Worm (Caenorhabditis elegans) whole organism, L1 larva: Measurements from ENCODE around the gene stim-1.

ENCODE experiments used
- C16A3.4 ChIP-seq: fragments of 150-350 bp; optimal IDR thresholded peaks from 2 replicates; lab custom pipeline; 2014; ENCODE audit warnings: missing biosample characterization, missing genetic modification characterization
- C34B4.2 ChIP-seq: sonication (generic microtip); optimal IDR thresholded peaks from 2 replicates; lab custom pipeline; 2017; ENCODE audit warnings: mild to moderate bottlenecking, missing genetic modification characterization, missing compliant biosample characterization
- aha-1 ChIP-seq: fragments of 150-350 bp; optimal IDR thresholded peaks from 2 replicates; lab custom pipeline; 2014; ENCODE audit warnings: missing biosample characterization, missing genetic modification characterization
- alr-1 ChIP-seq: fragments of 200-800 bp; sonication (Bioruptor generic); optimal IDR thresholded peaks from 2 replicates; lab custom pipeline; 2018; ENCODE audit warnings: borderline replicate concordance, mild to moderate bottlenecking, missing genetic modification characterization, missing compliant biosample characterization
- aly-2 ChIP-seq: fragments of 150-350 bp; optimal IDR thresholded peaks from 2 replicates; lab custom pipeline; 2014; ENCODE audit warnings: missing biosample characterization, missing genetic modification characterization
- ama-1 ChIP-seq: fragments of 150-350 bp; optimal IDR thresholded peaks from 2 replicates; lab custom pipeline; 2014
- blmp-1 ChIP-seq: fragments of 150-350 bp; optimal IDR thresholded peaks from 2 replicates; lab custom pipeline; 2014; ENCODE audit warnings: missing biosample characterization, missing genetic modification characterization
- ceh-63 ChIP-seq: fragments of 200-800 bp; sonication (Bioruptor generic); optimal IDR thresholded peaks from 2 replicates; lab custom pipeline; 2018; ENCODE audit warnings: mild to moderate bottlenecking, missing genetic modification characterization, missing compliant biosample characterization
- ceh-82 ChIP-seq, 3 experiments: fragments of 150-350 bp in 1 of 3; sonication (generic microtip) in 2 of 3; optimal IDR thresholded peaks; 2 replicates each; lab custom pipeline; 2014 to 2017; ENCODE audit warnings: missing biosample characterization in 3 of 3, missing genetic modification characterization in 3 of 3
- ceh-90 ChIP-seq: sonication (generic microtip); optimal IDR thresholded peaks from 2 replicates; lab custom pipeline; 2016; ENCODE audit warnings: missing genetic modification characterization, missing compliant biosample characterization
- dpl-1 ChIP-seq, 3 experiments: fragments of 150-350 bp in 2 of 3; sonication (generic microtip) in 1 of 3; optimal IDR thresholded peaks; 2 replicates each; lab custom pipeline; 2014 to 2017; ENCODE audit warnings: missing biosample characterization in 3 of 3, missing genetic modification characterization in 3 of 3, missing genetic modification reagents in 3 of 3
- dsc-1 ChIP-seq: sonication (generic microtip); optimal IDR thresholded peaks from 2 replicates; lab custom pipeline; 2016; ENCODE audit warnings: mild to moderate bottlenecking, missing genetic modification characterization, missing compliant biosample characterization
- efl-1 ChIP-seq, 4 experiments: fragments of 150-350 bp; optimal IDR thresholded peaks in 3 of 4; peaks in 1 of 4; 1 replicate in 1 of 4; 2 replicates in 3 of 4; lab custom pipeline; 2014; ENCODE audit warnings: missing biosample characterization in 2 of 4, missing genetic modification characterization in 2 of 4, missing genetic modification reagents in 2 of 4
- egl-13 ChIP-seq: sonication (generic microtip); optimal IDR thresholded peaks from 2 replicates; lab custom pipeline; 2016; ENCODE audit warnings: missing genotype, missing genetic modification reagents, missing genetic modification characterization, missing compliant biosample characterization
- egl-27 ChIP-seq, 2 experiments: fragments of 150-350 bp in 1 of 2; sonication (generic microtip); optimal IDR thresholded peaks; 3 replicates each; lab custom pipeline; 2017 to 2018; ENCODE audit warnings: missing biosample characterization in 2 of 2, missing genetic modification characterization in 2 of 2, missing genetic modification reagents in 2 of 2
- fos-1 ChIP-seq: fragments of 150-350 bp; optimal IDR thresholded peaks from 2 replicates; lab custom pipeline; 2014; ENCODE audit warnings: missing biosample characterization, missing genetic modification characterization
- grh-1 ChIP-seq: fragments of 200-800 bp; sonication (Bioruptor generic); IDR thresholded peaks from 2 replicates; pipeline ENCODE4 v1.3.6; 2022; ENCODE audit warnings: missing genetic modification reagents, missing genetic modification characterization, missing compliant biosample characterization
- hpl-2 ChIP-seq: fragments of 150-350 bp; optimal IDR thresholded peaks from 2 replicates; lab custom pipeline; 2014; ENCODE audit warnings: missing biosample characterization, missing genetic modification reagents, missing genetic modification characterization
- jun-1 ChIP-seq: fragments of 150-350 bp; optimal IDR thresholded peaks from 2 replicates; lab custom pipeline; 2014; ENCODE audit warnings: missing biosample characterization, missing genetic modification reagents, missing genetic modification characterization
- lin-35 ChIP-seq, 2 experiments: fragments of 150-350 bp; optimal IDR thresholded peaks; 2 replicates each; lab custom pipeline; 2014; ENCODE audit warnings: missing biosample characterization in 2 of 2, missing genetic modification characterization in 2 of 2, missing genetic modification reagents in 2 of 2
- lsy-2 ChIP-seq, 2 experiments: fragments of 150-350 bp; optimal IDR thresholded peaks; 2 replicates each; lab custom pipeline; 2014; ENCODE audit warnings: missing biosample characterization in 2 of 2, missing genetic modification characterization in 2 of 2
- mab-9 ChIP-seq: fragments of 200-800 bp; sonication (Bioruptor generic); IDR thresholded peaks from 2 replicates; pipeline ENCODE4 v1.3.6; 2022; ENCODE audit warnings: missing genetic modification reagents, missing genetic modification characterization, missing compliant biosample characterization
- mef-2 ChIP-seq: fragments of 150-350 bp; optimal IDR thresholded peaks from 2 replicates; lab custom pipeline; 2014; ENCODE audit warnings: missing biosample characterization, missing genetic modification characterization
- nhr-19 ChIP-seq: fragments of 200-800 bp; sonication (Bioruptor generic); conservative IDR thresholded peaks from 2 replicates; pipeline ENCODE4 v1.3.6; 2022; ENCODE audit warnings: missing genetic modification characterization, missing compliant biosample characterization
- nhr-20 ChIP-seq: sonication (generic microtip); optimal IDR thresholded peaks from 2 replicates; lab custom pipeline; 2016; ENCODE audit warnings: mild to moderate bottlenecking, missing genetic modification characterization, missing compliant biosample characterization
- nhr-71 ChIP-seq: sonication (generic microtip); optimal IDR thresholded peaks from 2 replicates; lab custom pipeline; 2016; ENCODE audit warnings: mild to moderate bottlenecking, missing genetic modification characterization, moderate library complexity, missing compliant biosample characterization
- nhr-76 ChIP-seq: sonication (generic microtip); optimal IDR thresholded peaks from 2 replicates; lab custom pipeline; 2017; ENCODE audit warnings: missing biosample characterization, missing genetic modification characterization
- nhr-77 ChIP-seq: fragments of 150-350 bp; optimal IDR thresholded peaks from 2 replicates; lab custom pipeline; 2014; ENCODE audit warnings: missing biosample characterization, missing genetic modification characterization
- nhr-90 ChIP-seq: sonication (generic microtip); optimal IDR thresholded peaks from 2 replicates; lab custom pipeline; 2016; ENCODE audit warnings: mild to moderate bottlenecking, missing genetic modification characterization, missing compliant biosample characterization; ENCODE audit not compliant: poor library complexity
- skn-1 ChIP-seq: fragments of 150-350 bp; optimal IDR thresholded peaks from 2 replicates; lab custom pipeline; 2014; ENCODE audit warnings: missing biosample characterization, missing genetic modification characterization
- snu-23 ChIP-seq: sonication (generic microtip); optimal IDR thresholded peaks from 2 replicates; lab custom pipeline; 2016; ENCODE audit warnings: missing genetic modification characterization, missing compliant biosample characterization
- sox-4 ChIP-seq: sonication (generic microtip); optimal IDR thresholded peaks from 2 replicates; lab custom pipeline; 2016; ENCODE audit warnings: missing genetic modification characterization, missing compliant biosample characterization
- sup-37 ChIP-seq: fragments of 200-800 bp; sonication (Bioruptor generic); optimal IDR thresholded peaks from 2 replicates; lab custom pipeline; 2018; ENCODE audit warnings: mild to moderate bottlenecking, missing genetic modification characterization, missing compliant biosample characterization
- swsn-7 ChIP-seq: sonication (generic microtip); optimal IDR thresholded peaks from 2 replicates; lab custom pipeline; 2016; ENCODE audit warnings: missing genetic modification characterization, missing compliant biosample characterization
- tbx-2 ChIP-seq: sonication (generic microtip); optimal IDR thresholded peaks from 2 replicates; lab custom pipeline; 2016; ENCODE audit warnings: missing genetic modification characterization, missing compliant biosample characterization
- unc-98 ChIP-seq: fragments of 200-800 bp; sonication (Bioruptor generic); IDR thresholded peaks from 2 replicates; pipeline ENCODE4 v1.3.6; 2022; ENCODE audit warnings: missing genetic modification characterization, missing compliant biosample characterization
- vab-15 ChIP-seq: sonication (generic microtip); optimal IDR thresholded peaks from 2 replicates; lab custom pipeline; 2017; ENCODE audit warnings: missing genotype, mild to moderate bottlenecking, missing genetic modification characterization, missing compliant biosample characterization

Gene stim-1

ce11 chrIII:432988-433387, 14.4 kb upstream of the stim-1 start (continued):
- TF ChIP-seq nhr-71, result peak; percentile 62
- TF ChIP-seq vab-15, result no peak
- TF ChIP-seq egl-27 (tag; optimal IDR thresholded peaks at IDR 0.05; lab: Kevin White, UChicago), result peak in 1 of 2 experiments; percentile 37
- TF ChIP-seq ceh-82 (tag; optimal IDR thresholded peaks at IDR 0.05; lab: Kevin White, UChicago), result peak; percentile 38 to 43 (median 40)
- no peak for TF ChIP-seq egl-13 (tag; lab: Kevin White, UChicago)
- peak; percentile 17 for TF ChIP-seq dsc-1 (tag; lab: Kevin White, UChicago)
- peak; percentile 61 for TF ChIP-seq nhr-20
- peak; percentile 49 for TF ChIP-seq nhr-90 (tag; lab: Kevin White, UChicago)
- TF ChIP-seq grh-1 (GFP tag; lab: Robert Waterston, UW), result peak; percentile 78
- peak; percentile 57 for TF ChIP-seq skn-1 (tag; lab: Kevin White, UChicago)
- TF ChIP-seq swsn-7 (tag; lab: Kevin White, UChicago), result peak; percentile 42
- no peak for TF ChIP-seq aha-1 (tag; lab: Kevin White, UChicago)
- TF ChIP-seq jun-1 (tag; lab: Kevin White, UChicago), result peak; percentile 58
- TF ChIP-seq snu-23 (GFP tag; lab: Kevin White, UChicago), result peak; percentile 62
- no peak for TF ChIP-seq unc-98 (GFP tag; lab: Robert Waterston, UW)
- TF ChIP-seq tbx-2, result peak; percentile 7
- no peak for TF ChIP-seq fos-1
- peak; percentile 61 to 78 for TF ChIP-seq efl-1 (optimal IDR thresholded peaks at IDR 0.05; lab: Kevin White, UChicago)
- TF ChIP-seq efl-1 (GFP tag; optimal IDR thresholded peaks at IDR 0.05 in 1 of 2; lab: Kevin White, UChicago), result peak; percentile 42 to 93
- no peak for TF ChIP-seq ceh-63
- TF ChIP-seq nhr-77 (tag; lab: Kevin White, UChicago), result peak; percentile 51
- TF ChIP-seq lin-35 (GFP tag; optimal IDR thresholded peaks at IDR 0.05; lab: Kevin White, UChicago), result peak; percentile 46 to 49
- peak; percentile 43 to 58 for TF ChIP-seq lsy-2 (tag; optimal IDR thresholded peaks at IDR 0.05; lab: Kevin White, UChicago)
- no peak for TF ChIP-seq alr-1 (tag; lab: Kevin White, UChicago)
- peak; percentile 32 for TF ChIP-seq nhr-19 (GFP tag; lab: Robert Waterston, UW)
- no peak for TF ChIP-seq sup-37
- TF ChIP-seq C16A3.4 (tag; lab: Kevin White, UChicago), result peak; percentile 9
- no peak for TF ChIP-seq nhr-76 (tag; lab: Kevin White, UChicago)
- TF ChIP-seq, all 84 proteins: peak for 29

- TF ChIP-seq efl-1 (optimal IDR thresholded peaks at IDR 0.05; lab: Kevin White, UChicago) (no peak), efl-1 (GFP tag; optimal IDR thresholded peaks at IDR 0.05 in 1 of 2; lab: Kevin White, UChicago) (peak in 1 of 2 experiments; percentile 87), aly-2 (tag; lab: Kevin White, UChicago) (no peak)
Observed at ce11 chrIII:429038-429437, 10.5 kb upstream of the stim-1 start, which contains the start of gene cec-8. TSS of gene cec-8 (plus strand) at chrIII:429338.

ce11 chrIII:423875-424274, 5.3 kb upstream of the stim-1 start:
- TF ChIP-seq jun-1 (tag; lab: Kevin White, UChicago), result no peak
- no peak for TF ChIP-seq mab-9
- TF ChIP-seq ceh-90, result no peak
- peak in 1 of 2 experiments; percentile 32 for TF ChIP-seq lin-35 (GFP tag; optimal IDR thresholded peaks at IDR 0.05; lab: Kevin White, UChicago)
- no peak for TF ChIP-seq ama-1 (lab: Kevin White, UChicago)
- peak; percentile 12 to 31 for TF ChIP-seq efl-1 (optimal IDR thresholded peaks at IDR 0.05; lab: Kevin White, UChicago)
- TF ChIP-seq efl-1 (GFP tag; optimal IDR thresholded peaks at IDR 0.05 in 1 of 2; lab: Kevin White, UChicago), result peak; percentile 38 to 85
- peak in 2 of 3 experiments; percentile 32 to 59 for TF ChIP-seq dpl-1 (GFP tag; optimal IDR thresholded peaks at IDR 0.05; lab: Kevin White, UChicago)
- TF ChIP-seq blmp-1, result peak; percentile 78
- TF ChIP-seq lsy-2 (tag; optimal IDR thresholded peaks at IDR 0.05; lab: Kevin White, UChicago), result peak in 1 of 2 experiments; percentile 50
- no peak for TF ChIP-seq sox-4 (tag; lab: Kevin White, UChicago)
- TF ChIP-seq nhr-19 (GFP tag; lab: Robert Waterston, UW), result no peak
- no peak for TF ChIP-seq dsc-1 (tag; lab: Kevin White, UChicago)
- TF ChIP-seq C34B4.2, result no peak
- TF ChIP-seq hpl-2, result no peak
- peak; percentile 9 for TF ChIP-seq C16A3.4 (tag; lab: Kevin White, UChicago)
- TF ChIP-seq mef-2, result no peak
